Worm (Caenorhabditis elegans): ENCODE data around the gene Y56A3A.2.

DNA sequence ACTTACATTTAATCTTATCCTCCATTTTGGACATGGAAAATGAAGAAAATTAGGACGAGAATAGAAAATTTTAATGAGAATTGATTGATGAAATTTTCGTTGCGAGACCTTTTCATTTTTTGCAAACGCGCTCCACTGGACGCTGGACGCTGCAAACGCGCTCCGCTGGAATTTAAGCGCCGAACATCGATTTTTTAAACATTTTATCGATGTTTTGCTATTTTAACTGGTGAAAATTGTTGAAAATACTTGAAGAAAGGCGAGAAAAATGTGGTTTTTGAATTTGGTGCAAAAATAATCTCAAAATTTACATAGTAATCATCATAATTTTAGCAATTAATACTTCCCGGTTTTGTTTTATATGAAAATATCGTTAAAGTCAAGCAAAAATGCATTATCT, 30.9 kb upstream of the Y56A3A.2 start, which contains the start of gene Y56A3A.41:
- TF ChIP-seq dao-5 (tag; optimal IDR thresholded peaks at IDR 0.05), result no peak
- no peak for TF ChIP-seq W03F9.2 (tag; optimal IDR thresholded peaks at IDR 0.05)
